Worm (Caenorhabditis elegans): Measurements from ENCODE around the gene ctps-1.
A peak's percentile ranks its signal among the peaks of the same experiment; 100 is the strongest.

Gene ctps-1

ce11 chrV:16814541-16815207 is 20.0 kb downstream of the ctps-1 start (continued):
- TF ChIP-seq spr-1 (tag; optimal IDR thresholded peaks at IDR 0.05), result no peak
- TF ChIP-seq arid-1 (GFP tag; conservative IDR thresholded peaks at IDR 0.05), result no peak
- TF ChIP-seq saeg-2 (GFP tag; IDR thresholded peaks at IDR 0.05), result no peak
- no peak for TF ChIP-seq nhr-111 (GFP tag; optimal IDR thresholded peaks at IDR 0.05)
- TF ChIP-seq skn-1 (tag; optimal IDR thresholded peaks at IDR 0.05), result no peak
- no peak for TF ChIP-seq ztf-7 (tag; optimal IDR thresholded peaks at IDR 0.05)
- TF ChIP-seq dmd-6 (GFP tag; IDR thresholded peaks at IDR 0.05), result no peak
- no peak for TF ChIP-seq zfp-3 (GFP tag; conservative IDR thresholded peaks at IDR 0.05)
- TF ChIP-seq lir-3 (tag; optimal IDR thresholded peaks at IDR 0.05), result no peak
- TF ChIP-seq T20F7.1 (GFP tag; optimal IDR thresholded peaks at IDR 0.05), result no peak
- TF ChIP-seq Y105C5A.15 (GFP tag; IDR thresholded peaks at IDR 0.05), result no peak
- TF ChIP-seq nhr-42 (GFP tag; IDR thresholded peaks at IDR 0.05), result no peak
- no peak for TF ChIP-seq aha-1 (tag)
- TF ChIP-seq snpc-4 (tag; optimal IDR thresholded peaks at IDR 0.05), result no peak
- TF ChIP-seq F10B5.3 (tag; optimal IDR thresholded peaks at IDR 0.05), result no peak
- TF ChIP-seq nhr-41 (GFP tag; IDR thresholded peaks at IDR 0.05), result no peak
- TF ChIP-seq cey-2 (tag; optimal IDR thresholded peaks at IDR 0.05; ENCODE audit: borderline replicate concordance, insufficient read depth), result no peak
- TF ChIP-seq F37D6.2 (tag; optimal IDR thresholded peaks at IDR 0.05), result no peak
- no peak for TF ChIP-seq nhr-102 (tag; optimal IDR thresholded peaks at IDR 0.05)
- TF ChIP-seq unc-62 (GFP tag; optimal IDR thresholded peaks at IDR 0.05 in 1 of 2), result peak in 1 of 2 experiments; percentile 90
- TF ChIP-seq unc-62 (tag; optimal IDR thresholded peaks at IDR 0.05), result no peak
- TF ChIP-seq mdl-1 (tag; optimal IDR thresholded peaks at IDR 0.05), result peak in 1 of 2 experiments; percentile 28
- no peak for TF ChIP-seq mep-1 (tag; optimal IDR thresholded peaks at IDR 0.05)
- TF ChIP-seq daf-16 (GFP tag; optimal IDR thresholded peaks at IDR 0.05), result no peak
- peak; percentile 59 for TF ChIP-seq daf-16 (tag; optimal IDR thresholded peaks at IDR 0.05)
- peak; percentile 23 for TF ChIP-seq hlh-11 (tag; optimal IDR thresholded peaks at IDR 0.05)
- TF ChIP-seq pqm-1 (tag; optimal IDR thresholded peaks at IDR 0.05), result peak; percentile 32
- no peak for TF ChIP-seq lin-1 (GFP tag; IDR thresholded peaks at IDR 0.05)
- TF ChIP-seq dpl-1 (GFP tag; optimal IDR thresholded peaks at IDR 0.05), result no peak
- no peak for TF ChIP-seq nhr-77 (tag; optimal IDR thresholded peaks at IDR 0.05)
- TF ChIP-seq nhr-11 (tag; optimal IDR thresholded peaks at IDR 0.05), result no peak
- no peak for TF ChIP-seq attf-4 (tag; optimal IDR thresholded peaks at IDR 0.05)

- TF ChIP-seq aha-1 (tag), result peak; percentile 22
- TF ChIP-seq nhr-102 (tag; optimal IDR thresholded peaks at IDR 0.05), result no peak
- TF ChIP-seq nhr-41 (GFP tag; IDR thresholded peaks at IDR 0.05), result no peak
- TF ChIP-seq ceh-62 (tag; optimal IDR thresholded peaks at IDR 0.05), result no peak
- no peak for TF ChIP-seq zip-11 (GFP tag; IDR thresholded peaks at IDR 0.05)
- no peak for TF ChIP-seq egl-27 (tag; optimal IDR thresholded peaks at IDR 0.05)
These were observed 20.6 kb downstream of the ctps-1 start, which contains the start of gene T20B3.1 for ce11 chrV:16815261-16815660. T20B3.1 (plus strand) TSS chrV:16815561.

ce11 chrV:16816707-16817106 is 22.0 kb downstream of the ctps-1 start:
- TF ChIP-seq tag-97 (GFP tag; IDR thresholded peaks at IDR 0.05) (no peak), snpc-4 (tag; optimal IDR thresholded peaks at IDR 0.05) (no peak), set-16 (GFP tag; IDR thresholded peaks at IDR 0.05) (no peak), lsy-2 (tag; optimal IDR thresholded peaks at IDR 0.05) (no peak), mdl-1 (tag; optimal IDR thresholded peaks at IDR 0.05) (peak in 1 of 2 experiments; percentile 62), pqm-1 (tag; optimal IDR thresholded peaks at IDR 0.05) (peak; percentile 61), unc-130 (GFP tag; optimal IDR thresholded peaks at IDR 0.05) (no peak), lir-3 (tag; optimal IDR thresholded peaks at IDR 0.05) (no peak), tra-1 (GFP tag; IDR thresholded peaks at IDR 0.05) (peak; percentile 56; the same call in 1 of the 2 replicates), unc-39 (tag; optimal IDR thresholded peaks at IDR 0.05) (no peak), madf-9 (GFP tag; conservative IDR thresholded peaks at IDR 0.05) (no peak), unc-62 (GFP tag; optimal IDR thresholded peaks at IDR 0.05 in 1 of 2) (no peak), unc-62 (tag; optimal IDR thresholded peaks at IDR 0.05) (no peak), ceh-44 (GFP tag; IDR thresholded peaks at IDR 0.05) (no peak), nhr-11 (tag; optimal IDR thresholded peaks at IDR 0.05) (no peak), dmd-8 (GFP tag; IDR thresholded peaks at IDR 0.05) (no peak), F26F4.8 (GFP tag; conservative IDR thresholded peaks at IDR 0.05) (no peak), T20F7.1 (GFP tag; optimal IDR thresholded peaks at IDR 0.05) (no peak), ceh-32 (tag; optimal IDR thresholded peaks at IDR 0.05; ENCODE audit: poor library complexity) (no peak), mep-1 (tag; optimal IDR thresholded peaks at IDR 0.05) (no peak), pha-4 (GFP tag; IDR thresholded peaks at IDR 0.05) (no peak), pha-4 (tag; optimal IDR thresholded peaks at IDR 0.05) (no peak), skn-1 (tag; optimal IDR thresholded peaks at IDR 0.05) (no peak), attf-4 (tag; optimal IDR thresholded peaks at IDR 0.05) (no peak), cey-2 (tag; optimal IDR thresholded peaks at IDR 0.05; ENCODE audit: borderline replicate concordance, insufficient read depth) (no peak)

All from whole organism, L4 larva.